Worm (Caenorhabditis elegans) whole organism, L4 larva: ENCODE results near the gene hpo-28.

Source experiments
- R02D3.7 ChIP-seq: fragments of 150-350 bp; sonication (generic microtip); optimal IDR thresholded peaks from 3 replicates; lab custom pipeline; 2014; ENCODE audit warnings: missing biosample characterization, missing genetic modification characterization
- ama-1 ChIP-seq: fragments of 150-350 bp; optimal IDR thresholded peaks from 2 replicates; lab custom pipeline; 2014; ENCODE audit warnings: inconsistent platforms, mixed read lengths
- ceh-82 ChIP-seq: sonication (generic microtip); optimal IDR thresholded peaks from 2 replicates; lab custom pipeline; 2017; ENCODE audit warnings: missing biosample characterization, missing genetic modification characterization
- daf-19 ChIP-seq: fragments of 200-800 bp; sonication (Bioruptor generic); conservative IDR thresholded peaks from 2 replicates; pipeline ENCODE4 v1.3.6; 2022; ENCODE audit warnings: missing genetic modification characterization, missing compliant biosample characterization
- egl-43 ChIP-seq: fragments of 200-800 bp; sonication (Bioruptor generic); IDR thresholded peaks from 2 replicates; pipeline ENCODE4 v1.3.6; 2022; ENCODE audit warnings: missing genetic modification reagents, missing genetic modification characterization, missing compliant biosample characterization
- lin-13 ChIP-seq: fragments of 150-350 bp; optimal IDR thresholded peaks from 2 replicates; lab custom pipeline; 2014; ENCODE audit warnings: missing biosample characterization, missing genetic modification reagents, missing genetic modification characterization
- nhr-237 ChIP-seq: sonication (generic microtip); optimal IDR thresholded peaks from 2 replicates; lab custom pipeline; 2017; ENCODE audit warnings: missing biosample characterization, missing genetic modification characterization
- nhr-6 ChIP-seq: fragments of 150-350 bp; optimal IDR thresholded peaks from 2 replicates; lab custom pipeline; 2014; ENCODE audit warnings: missing biosample characterization, missing genetic modification characterization
- pqm-1 ChIP-seq: sonication (generic microtip); optimal IDR thresholded peaks from 2 replicates; lab custom pipeline; 2017; ENCODE audit warnings: missing biosample characterization, missing genetic modification characterization
- unc-39 ChIP-seq: sonication (generic microtip); optimal IDR thresholded peaks from 2 replicates; lab custom pipeline; 2017; ENCODE audit warnings: missing biosample characterization, missing genetic modification characterization
- unc-62 ChIP-seq, 3 experiments: fragments of 150-350 bp in 1 of 3; sonication (generic microtip); optimal IDR thresholded peaks in 2 of 3; peaks in 1 of 3; 1 replicate in 1 of 3; 2 replicates in 2 of 3; lab custom pipeline; 2014 to 2017; ENCODE audit warnings: missing biosample characterization in 3 of 3, missing genetic modification characterization in 3 of 3, missing genetic modification reagents in 3 of 3, missing genotype in 1 of 3
- ztf-11 ChIP-seq: fragments of 150-350 bp; optimal IDR thresholded peaks from 2 replicates; lab custom pipeline; 2014; ENCODE audit warnings: missing biosample characterization, missing genetic modification characterization

ce11 chrIII:5697266-5697665, 11.9 kb downstream of the hpo-28 start, which contains the start of gene B0336.7:
- TF ChIP-seq ceh-82 (tag; lab: Kevin White, UChicago), result no peak
- no peak for TF ChIP-seq R02D3.7 (tag; lab: Kevin White, UChicago)
- no peak for TF ChIP-seq nhr-6 (tag; lab: Kevin White, UChicago)
- no peak for TF ChIP-seq nhr-237 (tag; lab: Kevin White, UChicago)
- no peak for TF ChIP-seq lin-13
- TF ChIP-seq ama-1 (lab: Kevin White, UChicago), result no peak
- TF ChIP-seq egl-43 (GFP tag; lab: Robert Waterston, UW), result no peak
- no peak for TF ChIP-seq daf-19
- TF ChIP-seq unc-62 (GFP tag; optimal IDR thresholded peaks at IDR 0.05 in 1 of 2; lab: Kevin White, UChicago), result no peak
- no peak for TF ChIP-seq unc-62 (tag; optimal IDR thresholded peaks at IDR 0.05; lab: Kevin White, UChicago)
- TF ChIP-seq unc-39 (tag; lab: Kevin White, UChicago), result no peak
- no peak for TF ChIP-seq pqm-1
- no peak for TF ChIP-seq ztf-11 (tag; lab: Kevin White, UChicago)
